Worm (Caenorhabditis elegans): ENCODE data around the gene lgc-38.
A peak's percentile ranks its signal among the peaks of the same experiment; 100 is the strongest.

DNA sequence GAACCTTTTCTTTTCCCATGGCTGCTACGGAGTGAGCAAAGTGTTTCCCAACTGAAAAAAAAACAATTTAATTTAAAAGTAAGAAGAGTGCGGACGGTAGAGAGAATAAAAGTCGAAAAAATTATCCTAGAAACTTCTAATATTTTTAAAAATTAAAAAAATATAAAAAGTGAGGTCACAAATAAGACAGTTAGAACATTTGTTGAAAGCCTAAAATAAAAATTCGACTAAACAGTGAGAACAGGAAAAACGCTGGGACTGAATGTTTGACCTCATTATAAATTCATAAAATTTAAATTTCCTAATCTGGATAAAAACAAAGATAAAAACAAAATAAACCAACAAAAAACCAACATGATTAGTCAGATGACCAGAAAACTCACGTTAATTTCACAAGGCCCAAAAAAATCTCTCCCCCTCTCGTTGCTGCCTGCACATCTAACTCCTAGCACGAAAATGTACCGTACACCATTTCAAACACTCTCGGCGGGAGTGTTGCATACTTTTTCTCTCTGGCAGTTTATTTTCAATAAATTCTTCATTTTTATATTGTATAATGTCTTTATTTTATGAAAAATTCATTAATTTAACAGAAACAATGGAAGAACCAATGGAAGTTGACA, 37.2 kb upstream of the lgc-38 start, which contains the start of the genes eef-1A.1 and rfc-4:
- TF ChIP-seq aha-1 (tag) (peak; percentile 99), hif-1 (tag; optimal IDR thresholded peaks at IDR 0.05) (peak; percentile 68 to 93), vab-7 (GFP tag; IDR thresholded peaks at IDR 0.05) (peak; percentile 56), madf-5 (GFP tag; IDR thresholded peaks at IDR 0.05) (no peak), zag-1 (tag; optimal IDR thresholded peaks at IDR 0.05) (no peak), daf-12 (tag; optimal IDR thresholded peaks at IDR 0.05) (no peak), nhr-111 (GFP tag; optimal IDR thresholded peaks at IDR 0.05) (no peak), ama-1 (optimal IDR thresholded peaks at IDR 0.05) (peak; percentile 66)

Data from whole organism, L4 larva.